Worm (Caenorhabditis elegans) whole organism, young adult: ENCODE results near the gene F36H5.9.
A peak's percentile ranks its signal among the peaks of the same experiment; 100 is the strongest.

ENCODE experiments used
- B0261.1 ChIP-seq: sonication (generic microtip); optimal IDR thresholded peaks from 2 replicates; lab custom pipeline; 2016; ENCODE audit warnings: mild to moderate bottlenecking, missing genetic modification characterization, moderate library complexity, missing compliant biosample characterization
- B0336.3 ChIP-seq: fragments of 200-800 bp; sonication (Bioruptor generic); IDR thresholded peaks from 2 replicates; pipeline ENCODE4 v1.3.6; 2022; ENCODE audit warnings: missing genetic modification characterization, missing compliant biosample characterization
- C17E4.6 ChIP-seq: fragments of 200-800 bp; sonication (Bioruptor generic); IDR thresholded peaks from 2 replicates; pipeline ENCODE4 v1.3.6; 2022; ENCODE audit warnings: missing genetic modification reagents, missing genetic modification characterization, missing compliant biosample characterization
- F10E7.11 ChIP-seq: sonication (generic microtip); optimal IDR thresholded peaks from 2 replicates; lab custom pipeline; 2017; ENCODE audit warnings: mild to moderate bottlenecking, missing genetic modification characterization, moderate library complexity, missing compliant biosample characterization
- F23B12.7 ChIP-seq: sonication (generic microtip); optimal IDR thresholded peaks from 2 replicates; lab custom pipeline; 2017; ENCODE audit warnings: missing genetic modification characterization, mild to moderate bottlenecking, missing compliant biosample characterization, antibody characterized with exemption, moderate library complexity; ENCODE audit not compliant: insufficient read depth
- F33H1.4 ChIP-seq: fragments of 200-800 bp; sonication (Bioruptor generic); IDR thresholded peaks from 2 replicates; pipeline ENCODE4 v1.3.6; 2022; ENCODE audit warnings: missing genetic modification reagents, missing genetic modification characterization, missing compliant biosample characterization
- F52B5.7 ChIP-seq: sonication (generic microtip); optimal IDR thresholded peaks from 2 replicates; lab custom pipeline; 2016; ENCODE audit warnings: mild to moderate bottlenecking, missing genetic modification characterization, missing compliant biosample characterization
- T07F8.4 ChIP-seq: sonication (generic microtip); optimal IDR thresholded peaks from 2 replicates; lab custom pipeline; 2016; ENCODE audit warnings: mild to moderate bottlenecking, missing genetic modification characterization, moderate library complexity, missing compliant biosample characterization
- Y53G8AR.9 ChIP-seq: fragments of 200-800 bp; sonication (Bioruptor generic); conservative IDR thresholded peaks from 2 replicates; pipeline ENCODE4 v1.3.6; 2022; ENCODE audit warnings: missing genetic modification reagents, missing genetic modification characterization, missing compliant biosample characterization
- Y56A3A.18 ChIP-seq: fragments of 200-800 bp; sonication (Bioruptor generic); IDR thresholded peaks from 2 replicates; pipeline ENCODE4 v1.3.6; 2022; ENCODE audit warnings: missing genetic modification reagents, missing genetic modification characterization, missing compliant biosample characterization
- Y67H2A.10 ChIP-seq: fragments of 200-800 bp; sonication (Bioruptor generic); conservative IDR thresholded peaks from 2 replicates; pipeline ENCODE4 v1.3.6; 2022; ENCODE audit warnings: missing genetic modification reagents, missing genetic modification characterization, missing compliant biosample characterization
- aptf-2 ChIP-seq: fragments of 200-800 bp; sonication (Bioruptor generic); conservative IDR thresholded peaks from 2 replicates; pipeline ENCODE4 v1.3.6; 2022; ENCODE audit warnings: missing genetic modification reagents, missing genetic modification characterization, missing compliant biosample characterization
- aptf-3 ChIP-seq: fragments of 200-800 bp; sonication (Bioruptor generic); IDR thresholded peaks from 2 replicates; pipeline ENCODE4 v1.3.6; 2022; ENCODE audit warnings: missing genetic modification characterization, missing compliant biosample characterization
- attf-6 ChIP-seq: fragments of 200-800 bp; sonication (Bioruptor generic); IDR thresholded peaks from 2 replicates; pipeline ENCODE4 v1.3.6; 2022; ENCODE audit warnings: missing genetic modification reagents, missing genetic modification characterization, missing compliant biosample characterization
- bed-1 ChIP-seq: fragments of 200-800 bp; sonication (Bioruptor generic); IDR thresholded peaks from 2 replicates; pipeline ENCODE4 v1.3.6; 2022; ENCODE audit warnings: missing genetic modification reagents, missing genetic modification characterization, missing compliant biosample characterization
- cebp-2 ChIP-seq: fragments of 200-800 bp; sonication (Bioruptor generic); IDR thresholded peaks from 2 replicates; pipeline ENCODE4 v1.3.6; 2022; ENCODE audit warnings: missing genetic modification characterization, missing compliant biosample characterization
- ceh-100 ChIP-seq: fragments of 200-800 bp; sonication (Bioruptor generic); IDR thresholded peaks from 2 replicates; pipeline ENCODE4 v1.3.6; 2022; ENCODE audit warnings: missing genetic modification reagents, missing genetic modification characterization, missing compliant biosample characterization
- efl-1 ChIP-seq: fragments of 150-350 bp; optimal IDR thresholded peaks from 2 replicates; lab custom pipeline; 2014; ENCODE audit warnings: missing biosample characterization, missing genetic modification reagents, missing genetic modification characterization
- ets-4 ChIP-seq: fragments of 200-800 bp; sonication (Bioruptor generic); optimal IDR thresholded peaks from 2 replicates; lab custom pipeline; 2018; ENCODE audit warnings: mild to moderate bottlenecking, missing genetic modification characterization, missing compliant biosample characterization
- gei-17 ChIP-seq: fragments of 200-800 bp; sonication (Bioruptor generic); optimal IDR thresholded peaks from 2 replicates; lab custom pipeline; 2018; ENCODE audit warnings: mild to moderate bottlenecking, missing genetic modification characterization, missing compliant biosample characterization
- hlh-26 ChIP-seq: fragments of 200-800 bp; sonication (Bioruptor generic); conservative IDR thresholded peaks from 2 replicates; pipeline ENCODE4 v1.3.6; 2022; ENCODE audit warnings: missing genetic modification reagents, missing genetic modification characterization, missing compliant biosample characterization
- hsf-1 ChIP-seq: fragments of 200-800 bp; sonication (Bioruptor generic); IDR thresholded peaks from 2 replicates; pipeline ENCODE4 v1.3.6; 2022; ENCODE audit warnings: missing genetic modification reagents, missing genetic modification characterization, missing compliant biosample characterization
- lag-1 ChIP-seq: fragments of 200-800 bp; sonication (Bioruptor generic); IDR thresholded peaks from 2 replicates; pipeline ENCODE4 v1.3.6; 2022; ENCODE audit warnings: missing genetic modification reagents, missing genetic modification characterization, missing compliant biosample characterization
- madf-8 ChIP-seq: fragments of 200-800 bp; sonication (Bioruptor generic); conservative IDR thresholded peaks from 2 replicates; pipeline ENCODE4 v1.3.6; 2022; ENCODE audit warnings: missing genetic modification reagents, missing genetic modification characterization, missing compliant biosample characterization
- mel-28 ChIP-seq: sonication (generic microtip); optimal IDR thresholded peaks from 2 replicates; lab custom pipeline; 2016; ENCODE audit warnings: borderline replicate concordance, mild to moderate bottlenecking, missing genetic modification characterization, missing compliant biosample characterization
- nfya-1 ChIP-seq: sonication (generic microtip); optimal IDR thresholded peaks from 2 replicates; lab custom pipeline; 2017; ENCODE audit warnings: antibody characterized with exemption, missing compliant biosample characterization, missing genetic modification characterization, borderline replicate concordance; ENCODE audit not compliant: insufficient read depth
- nhr-27 ChIP-seq: fragments of 200-800 bp; sonication (Bioruptor generic); optimal IDR thresholded peaks from 2 replicates; lab custom pipeline; 2018; ENCODE audit warnings: mild to moderate bottlenecking, missing genetic modification characterization, moderate library complexity, missing compliant biosample characterization
- pha-4 ChIP-seq: fragments of 150-350 bp; sonication (generic microtip); optimal IDR thresholded peaks from 2 replicates; lab custom pipeline; 2014; ENCODE audit warnings: missing biosample characterization, missing genetic modification reagents, missing genetic modification characterization
- repo-1 ChIP-seq: sonication (generic microtip); optimal IDR thresholded peaks from 2 replicates; lab custom pipeline; 2017; ENCODE audit warnings: mild to moderate bottlenecking, missing genetic modification characterization, missing compliant biosample characterization
- snpc-1.3 ChIP-seq: sonication (generic microtip); optimal IDR thresholded peaks from 2 replicates; lab custom pipeline; 2017; ENCODE audit warnings: missing genetic modification characterization, mild to moderate bottlenecking, missing compliant biosample characterization, antibody characterized with exemption, moderate library complexity, missing genotype, missing genetic modification reagents; ENCODE audit not compliant: insufficient read depth
- somi-1 ChIP-seq: fragments of 200-800 bp; sonication (Bioruptor generic); optimal IDR thresholded peaks from 2 replicates; lab custom pipeline; 2018; ENCODE audit warnings: mild to moderate bottlenecking, missing genetic modification characterization, missing compliant biosample characterization
- tbx-9 ChIP-seq: sonication (generic microtip); optimal IDR thresholded peaks from 2 replicates; lab custom pipeline; 2016; ENCODE audit warnings: borderline replicate concordance, missing genetic modification characterization, inconsistent platforms, missing compliant biosample characterization
- unc-62 ChIP-seq: fragments of 150-350 bp; optimal IDR thresholded peaks from 2 replicates; lab custom pipeline; 2014; ENCODE audit warnings: missing biosample characterization, missing genetic modification reagents, missing genetic modification characterization
- ztf-25 ChIP-seq: fragments of 200-800 bp; sonication (Bioruptor generic); IDR thresholded peaks from 2 replicates; pipeline ENCODE4 v1.3.6; 2022; ENCODE audit warnings: missing genetic modification reagents, missing genetic modification characterization, missing compliant biosample characterization
- ztf-3 ChIP-seq: fragments of 200-800 bp; sonication (Bioruptor generic); optimal IDR thresholded peaks from 2 replicates; lab custom pipeline; 2018; ENCODE audit warnings: mild to moderate bottlenecking, missing genetic modification characterization, missing compliant biosample characterization

F36H5.9 gene

ce11 chrII:1719153-1719552, 33.7 kb downstream of the F36H5.9 start, which contains the start of gene fbxb-48:
fbxb-48 (minus strand) TSS chrII:1719253.
- TF ChIP-seq hsf-1 (no peak), B0336.3 (GFP tag; lab: Robert Waterston, UW) (no peak), repo-1 (tag; lab: Kevin White, UChicago) (no peak), somi-1 (GFP tag; lab: Kevin White, UChicago) (no peak), pha-4 (no peak), ztf-3 (GFP tag; lab: Kevin White, UChicago) (no peak), B0261.1 (tag; lab: Kevin White, UChicago) (no peak), bed-1 (GFP tag; lab: Robert Waterston, UW) (no peak), mel-28 (no peak), aptf-3 (GFP tag; lab: Robert Waterston, UW) (no peak), snpc-1.3 (no peak)

ce11 chrII:1714772-1715353, 38.0 kb downstream of the F36H5.9 start, which contains the start of gene btb-6:
btb-6 (plus strand) TSS chrII:1715303.
- TF ChIP-seq attf-6 (GFP tag; lab: Robert Waterston, UW) = no peak
- no peak for TF ChIP-seq Y53G8AR.9 (GFP tag; lab: Robert Waterston, UW)
- TF ChIP-seq ets-4 (GFP tag; lab: Kevin White, UChicago) = no peak
- TF ChIP-seq F52B5.7 (tag; lab: Kevin White, UChicago) = no peak
- no peak for TF ChIP-seq Y67H2A.10 (GFP tag; lab: Robert Waterston, UW)
- no peak for TF ChIP-seq F33H1.4
- TF ChIP-seq F23B12.7 = no peak
- no peak for TF ChIP-seq B0261.1 (tag; lab: Kevin White, UChicago)
- TF ChIP-seq madf-8 (GFP tag; lab: Robert Waterston, UW) = no peak
- 0 out of 2 replicates have a peak, but pooled peaks have one; percentile 47 for TF ChIP-seq bed-1 (GFP tag; lab: Robert Waterston, UW)
- peak; percentile 87; the same call in 1 of the 2 replicates for TF ChIP-seq aptf-3 (GFP tag; lab: Robert Waterston, UW)
- no peak for TF ChIP-seq hlh-26 (GFP tag; lab: Robert Waterston, UW)
- TF ChIP-seq Y56A3A.18 (GFP tag; lab: Robert Waterston, UW) = no peak
- no peak for TF ChIP-seq tbx-9 (tag; lab: Kevin White, UChicago)
- no peak for TF ChIP-seq T07F8.4 (tag; lab: Kevin White, UChicago)
- no peak for TF ChIP-seq C17E4.6 (GFP tag; lab: Robert Waterston, UW)
- TF ChIP-seq cebp-2 = no peak
- no peak for TF ChIP-seq ztf-25 (GFP tag; lab: Robert Waterston, UW)
- no peak for TF ChIP-seq efl-1 (GFP tag; lab: Kevin White, UChicago)
- peak; percentile 97 for TF ChIP-seq aptf-2
- no peak for TF ChIP-seq snpc-1.3
- TF ChIP-seq, all 124 proteins: peak for 3

- no peak for TF ChIP-seq attf-6 (GFP tag; lab: Robert Waterston, UW)
- no peak for TF ChIP-seq unc-62 (GFP tag; lab: Kevin White, UChicago)
- peak; percentile 47 for TF ChIP-seq efl-1 (GFP tag; lab: Kevin White, UChicago)
These were observed 40.0 kb downstream of the F36H5.9 start, which contains the start of gene btb-7 for ce11 chrII:1712938-1713337. btb-7 (plus strand) TSS chrII:1713238.

- TF ChIP-seq nfya-1 (tag; lab: Kevin White, UChicago) (no peak), F10E7.11 (tag; lab: Kevin White, UChicago) (no peak), gei-17 (no peak), snpc-1.3 (no peak), lag-1 (no peak), ets-4 (GFP tag; lab: Kevin White, UChicago) (no peak), nhr-27 (tag; lab: Kevin White, UChicago) (no peak), ceh-100 (no peak), aptf-2 (peak; percentile 81)
- TF ChIP-seq, all 124 proteins: peak for 1
These were observed 42.9 kb downstream of the F36H5.9 start, which contains the start of gene fbxa-184 for ce11 chrII:1709959-1710358. fbxa-184 (plus strand) TSS chrII:1710259.
